Fruit fly (Drosophila melanogaster): ENCODE measurements around the gene CG34148.

DNA sequence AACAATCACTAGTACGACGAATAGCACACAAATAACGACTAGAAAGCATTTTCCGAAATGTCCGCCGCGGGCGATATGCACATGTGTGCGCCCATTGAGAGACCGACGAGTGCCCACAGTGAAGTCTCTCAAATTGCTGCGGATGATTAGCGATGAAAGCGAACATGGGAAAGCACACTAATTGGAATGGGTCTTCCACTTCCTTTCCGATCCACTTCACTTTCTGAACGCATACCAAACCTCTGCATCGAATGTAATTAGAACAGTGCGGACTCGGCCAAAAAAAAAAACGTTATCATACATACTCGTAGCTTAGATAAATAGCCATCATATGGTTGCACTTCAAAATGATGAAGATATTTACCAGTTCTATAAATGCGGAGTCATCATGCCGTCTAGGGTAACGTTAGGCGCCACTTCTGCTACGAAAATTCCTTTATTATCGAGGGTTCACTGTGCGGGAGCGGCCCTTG, 28.5 kb downstream of the CG34148 start:
- TF ChIP-seq Dll (optimal IDR thresholded peaks at IDR 0.05) (no peak), EcR (GFP tag; optimal IDR thresholded peaks at IDR 0.05) (no peak), pan (optimal IDR thresholded peaks at IDR 0.05) (no peak)

Data from whole organism.